Worm (Caenorhabditis elegans) whole organism, L2 larva: Measurements from ENCODE around the gene lipl-2.

Experiments used
- ama-1 ChIP-seq: fragments of 150-350 bp; optimal IDR thresholded peaks from 2 replicates; lab custom pipeline; 2018; ENCODE audit warnings: inconsistent platforms
- crh-2 ChIP-seq: sonication (generic microtip); optimal IDR thresholded peaks from 2 replicates; lab custom pipeline; 2017; ENCODE audit warnings: missing biosample characterization, missing genetic modification characterization
- mdl-1 ChIP-seq, 2 experiments: fragments of 150-350 bp in 1 of 2; sonication (generic microtip) in 1 of 2; optimal IDR thresholded peaks; 2 replicates each; lab custom pipeline; 2017; ENCODE audit warnings: missing biosample characterization in 2 of 2, missing genetic modification characterization in 2 of 2
- nhr-12 ChIP-seq: fragments of 150-350 bp; optimal IDR thresholded peaks from 2 replicates; lab custom pipeline; 2014; ENCODE audit warnings: missing biosample characterization, missing genetic modification characterization
- nhr-21 ChIP-seq: fragments of 150-350 bp; optimal IDR thresholded peaks from 2 replicates; lab custom pipeline; 2014; ENCODE audit warnings: missing biosample characterization, missing genetic modification characterization
- snpc-4 ChIP-seq: fragments of 150-350 bp; optimal IDR thresholded peaks from 2 replicates; lab custom pipeline; 2014; ENCODE audit warnings: missing biosample characterization, missing genetic modification characterization
- unc-55 ChIP-seq: fragments of 150-350 bp; sonication (generic microtip); optimal IDR thresholded peaks from 3 replicates; lab custom pipeline; 2014; ENCODE audit warnings: missing biosample characterization, missing genetic modification reagents, missing genetic modification characterization

DNA sequence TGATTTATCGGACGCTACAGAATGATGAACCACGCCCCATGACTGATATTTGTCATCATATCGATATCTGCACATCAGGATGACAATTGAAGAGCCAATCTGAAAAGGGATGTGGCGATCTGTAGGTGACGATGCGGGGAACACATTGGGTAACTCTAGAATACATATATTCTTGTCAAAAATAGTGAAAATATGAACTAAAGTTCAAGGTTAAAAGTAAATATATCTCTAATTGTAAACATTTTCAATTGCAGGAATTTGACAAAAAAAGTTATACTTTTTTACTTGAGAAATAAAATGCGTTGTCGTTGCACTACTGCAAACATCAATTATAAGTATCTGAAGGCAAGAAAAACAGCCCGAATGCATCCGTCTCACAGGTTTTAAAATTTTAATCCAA is 38.4 kb upstream of the lipl-2 start, which contains the start of gene F58E6.6:
- TF ChIP-seq crh-2 (tag; lab: Kevin White, UChicago) (no peak), ama-1 (lab: Kevin White, UChicago) (no peak), unc-55 (GFP tag; lab: Kevin White, UChicago) (no peak), nhr-21 (tag; lab: Kevin White, UChicago) (no peak), mdl-1 (tag; optimal IDR thresholded peaks at IDR 0.05; lab: Kevin White, UChicago) (no peak), nhr-12 (tag; lab: Kevin White, UChicago) (no peak), snpc-4 (tag; lab: Kevin White, UChicago) (no peak)
